Worm (Caenorhabditis elegans): ENCODE results near the gene F59B10.5.

The F59B10.5 gene

ce11 chrII:10558345-10558744, 34.9 kb upstream of the F59B10.5 start:
- TF ChIP-seq T22C8.4 (GFP tag; IDR thresholded peaks at IDR 0.05) (no peak), ztf-23 (GFP tag; IDR thresholded peaks at IDR 0.05) (no peak), cog-1 (tag; optimal IDR thresholded peaks at IDR 0.05) (no peak), klf-2 (GFP tag; conservative IDR thresholded peaks at IDR 0.05) (no peak), med-1 (GFP tag; optimal IDR thresholded peaks at IDR 0.05; ENCODE audit: insufficient read depth) (no peak), ref-1 (GFP tag; conservative IDR thresholded peaks at IDR 0.05) (no peak), ztf-29 (GFP tag; IDR thresholded peaks at IDR 0.05) (no peak), tab-1 (GFP tag; IDR thresholded peaks at IDR 0.05) (no peak), flt-1 (GFP tag; IDR thresholded peaks at IDR 0.05) (no peak)

ce11 chrII:10557206-10557574, 33.7 kb upstream of the F59B10.5 start:
- TF ChIP-seq ztf-23 (GFP tag; IDR thresholded peaks at IDR 0.05) (no peak), T22C8.4 (GFP tag; IDR thresholded peaks at IDR 0.05) (no peak), ref-1 (GFP tag; conservative IDR thresholded peaks at IDR 0.05) (no peak), flt-1 (GFP tag; IDR thresholded peaks at IDR 0.05) (no peak), tab-1 (GFP tag; IDR thresholded peaks at IDR 0.05) (no peak), klf-2 (GFP tag; conservative IDR thresholded peaks at IDR 0.05) (no peak), med-1 (GFP tag; optimal IDR thresholded peaks at IDR 0.05; ENCODE audit: insufficient read depth) (no peak), cog-1 (tag; optimal IDR thresholded peaks at IDR 0.05) (no peak), ztf-29 (GFP tag; IDR thresholded peaks at IDR 0.05) (no peak)

- TF ChIP-seq T22C8.4 (GFP tag; IDR thresholded peaks at IDR 0.05) (no peak), klf-2 (GFP tag; conservative IDR thresholded peaks at IDR 0.05) (no peak), cog-1 (tag; optimal IDR thresholded peaks at IDR 0.05) (no peak)
Measured at ce11 chrII:10556550-10557205, 33.2 kb upstream of the F59B10.5 start.

ce11 chrII:10555484-10556075, 32.1 kb upstream of the F59B10.5 start:
- no peak for TF ChIP-seq med-1 (GFP tag; optimal IDR thresholded peaks at IDR 0.05; ENCODE audit: insufficient read depth)
- 0 out of 2 replicates have a peak, but pooled peaks have one; percentile 6 for TF ChIP-seq flt-1 (GFP tag; IDR thresholded peaks at IDR 0.05)

- no peak for TF ChIP-seq med-1 (GFP tag; optimal IDR thresholded peaks at IDR 0.05; ENCODE audit: insufficient read depth)
- TF ChIP-seq ztf-23 (GFP tag; IDR thresholded peaks at IDR 0.05) = no peak
- TF ChIP-seq cog-1 (tag; optimal IDR thresholded peaks at IDR 0.05) = no peak
- no peak for TF ChIP-seq ref-1 (GFP tag; conservative IDR thresholded peaks at IDR 0.05)
- no peak for TF ChIP-seq flt-1 (GFP tag; IDR thresholded peaks at IDR 0.05)
- TF ChIP-seq klf-2 (GFP tag; conservative IDR thresholded peaks at IDR 0.05) = no peak
- no peak for TF ChIP-seq tab-1 (GFP tag; IDR thresholded peaks at IDR 0.05)
Measured at ce11 chrII:10554972-10555371, 31.5 kb upstream of the F59B10.5 start, which contains the start of gene mnk-1. TSS of gene mnk-1 (minus strand) at chrII:10555044.

ce11 chrII:10554046-10554399, 30.5 kb upstream of the F59B10.5 start:
- TF ChIP-seq flt-1 (GFP tag; IDR thresholded peaks at IDR 0.05) (0 out of 2 replicates have a peak, but pooled peaks have one; percentile 31), cog-1 (tag; optimal IDR thresholded peaks at IDR 0.05) (no peak)

ce11 chrII:10553377-10554045, 30.0 kb upstream of the F59B10.5 start:
- TF ChIP-seq klf-2 (GFP tag; conservative IDR thresholded peaks at IDR 0.05) (no peak), tab-1 (GFP tag; IDR thresholded peaks at IDR 0.05) (0 out of 2 replicates have a peak, but pooled peaks have one; percentile 28), ztf-23 (GFP tag; IDR thresholded peaks at IDR 0.05) (no peak)

- TF ChIP-seq ref-1 (GFP tag; conservative IDR thresholded peaks at IDR 0.05) = no peak
- TF ChIP-seq cog-1 (tag; optimal IDR thresholded peaks at IDR 0.05) = peak; percentile 16
- TF ChIP-seq flt-1 (GFP tag; IDR thresholded peaks at IDR 0.05) = no peak
- 0 out of 2 replicates have a peak, but pooled peaks have one; percentile 57 for TF ChIP-seq ztf-23 (GFP tag; IDR thresholded peaks at IDR 0.05)
- no peak for TF ChIP-seq med-1 (GFP tag; optimal IDR thresholded peaks at IDR 0.05; ENCODE audit: insufficient read depth)
- no peak for TF ChIP-seq T22C8.4 (GFP tag; IDR thresholded peaks at IDR 0.05)
- TF ChIP-seq ztf-29 (GFP tag; IDR thresholded peaks at IDR 0.05) = no peak
- no peak for TF ChIP-seq klf-2 (GFP tag; conservative IDR thresholded peaks at IDR 0.05)
- no peak for TF ChIP-seq tab-1 (GFP tag; IDR thresholded peaks at IDR 0.05)
Measured at ce11 chrII:10551985-10552736, 28.7 kb upstream of the F59B10.5 start.

ce11 chrII:10550872-10551647, 27.6 kb upstream of the F59B10.5 start:
- TF ChIP-seq tab-1 (GFP tag; IDR thresholded peaks at IDR 0.05) = no peak
- no peak for TF ChIP-seq ref-1 (GFP tag; conservative IDR thresholded peaks at IDR 0.05)
- TF ChIP-seq T22C8.4 (GFP tag; IDR thresholded peaks at IDR 0.05) = no peak
- no peak for TF ChIP-seq ztf-23 (GFP tag; IDR thresholded peaks at IDR 0.05)
- TF ChIP-seq cog-1 (tag; optimal IDR thresholded peaks at IDR 0.05) = no peak
- TF ChIP-seq klf-2 (GFP tag; conservative IDR thresholded peaks at IDR 0.05) = no peak
- no peak for TF ChIP-seq ztf-29 (GFP tag; IDR thresholded peaks at IDR 0.05)
- no peak for TF ChIP-seq med-1 (GFP tag; optimal IDR thresholded peaks at IDR 0.05; ENCODE audit: insufficient read depth)
- no peak for TF ChIP-seq flt-1 (GFP tag; IDR thresholded peaks at IDR 0.05)

Data from whole organism, midembryonic.